Fruit fly (Drosophila melanogaster) whole organism, embryonic: ENCODE data around the gene CG6481.

Experiments
- Blimp-1 ChIP-seq: fragments of 200-800 bp; sonication (Bioruptor generic); optimal IDR thresholded peaks from 3 replicates; lab custom pipeline; 2018; ENCODE audit warnings: missing biosample characterization, missing genetic modification characterization, mild to moderate bottlenecking, moderate library complexity, missing genetic modification reagents
- CG11093 ChIP-seq: fragments of 200-800 bp; sonication (Bioruptor generic); IDR thresholded peaks from 3 replicates; pipeline ENCODE4 v1.3.6; 2022; ENCODE audit warnings: missing biosample characterization, missing genetic modification characterization
- CG1529 ChIP-seq: fragments of 200-800 bp; sonication (Bioruptor generic); optimal IDR thresholded peaks from 3 replicates; lab custom pipeline; 2018; ENCODE audit warnings: missing biosample characterization, missing genetic modification characterization
- CG15601 ChIP-seq: fragments of 200-800 bp; sonication (Bioruptor generic); optimal IDR thresholded peaks from 3 replicates; lab custom pipeline; 2019; ENCODE audit warnings: missing biosample characterization, mild to moderate bottlenecking, missing genetic modification characterization, moderate library complexity
- CG16863 ChIP-seq: fragments of 200-800 bp; sonication (Bioruptor generic); optimal IDR thresholded peaks from 3 replicates; lab custom pipeline; 2016; ENCODE audit warnings: missing biosample characterization, missing genetic modification characterization
- CG17359 ChIP-seq: fragments of 200-800 bp; sonication (Bioruptor generic); optimal IDR thresholded peaks from 3 replicates; lab custom pipeline; 2018; ENCODE audit warnings: missing biosample characterization, mild to moderate bottlenecking, missing genetic modification characterization, moderate library complexity
- CG17612 ChIP-seq: fragments of 200-800 bp; sonication (Bioruptor generic); IDR thresholded peaks from 2 replicates; pipeline ENCODE4 v1.3.6; 2022; ENCODE audit warnings: missing biosample characterization, missing genetic modification characterization
- CG2129 ChIP-seq: fragments of 200-800 bp; sonication (Bioruptor generic); IDR thresholded peaks from 2 replicates; pipeline ENCODE4 v1.3.6; 2022; ENCODE audit warnings: missing biosample characterization, missing genetic modification characterization; ENCODE audit not compliant: partially characterized antibody
- CG2199 ChIP-seq: fragments of 200-800 bp; sonication (Bioruptor generic); IDR thresholded peaks from 3 replicates; pipeline ENCODE4 v1.3.6; 2022; ENCODE audit warnings: missing biosample characterization, missing genetic modification characterization
- CG31365 ChIP-seq: fragments of 200-800 bp; sonication (Bioruptor generic); optimal IDR thresholded peaks from 2 replicates; lab custom pipeline; 2018; ENCODE audit warnings: missing biosample characterization, mild to moderate bottlenecking, missing genetic modification characterization
- CG4617 ChIP-seq: fragments of 200-800 bp; sonication (Bioruptor generic); optimal IDR thresholded peaks from 3 replicates; lab custom pipeline; 2016; ENCODE audit warnings: missing biosample characterization, missing genetic modification characterization, borderline replicate concordance
- CG6791 ChIP-seq: fragments of 200-800 bp; sonication (Bioruptor generic); IDR thresholded peaks from 3 replicates; pipeline ENCODE4 v1.3.6; 2022; ENCODE audit warnings: missing biosample characterization, missing genetic modification characterization; ENCODE audit not compliant: partially characterized antibody
- CG7271 ChIP-seq: fragments of 200-800 bp; sonication (Bioruptor generic); optimal IDR thresholded peaks from 2 replicates; lab custom pipeline; 2018; ENCODE audit warnings: missing biosample characterization, mild to moderate bottlenecking, missing genetic modification characterization, moderate library complexity
- CG9215 ChIP-seq: fragments of 200-800 bp; sonication (Bioruptor generic); IDR thresholded peaks from 2 replicates; pipeline ENCODE4 v1.3.6; 2022; ENCODE audit warnings: missing biosample characterization, missing genetic modification characterization
- D ChIP-seq, 2 experiments: fragments of 200-800 bp in 1 of 2; fragments of >200 bp in 1 of 2; sonication (Bioruptor generic) in 1 of 2; optimal IDR thresholded peaks; 2 replicates in 1 of 2; 3 replicates in 1 of 2; lab custom pipeline; 2017; ENCODE audit warnings: mild to moderate bottlenecking in 1 of 2, missing biosample characterization in 1 of 2, missing genetic modification characterization in 1 of 2, missing genetic modification reagents in 1 of 2
- Drgx ChIP-seq: fragments of 200-800 bp; sonication (Bioruptor generic); IDR thresholded peaks from 2 replicates; pipeline ENCODE4 v1.3.6; 2022; ENCODE audit warnings: missing biosample characterization, missing genetic modification characterization
- E2f2 ChIP-seq: fragments of 200-800 bp; sonication (Bioruptor generic); IDR thresholded peaks from 2 replicates; pipeline ENCODE4 v1.3.6; 2022; ENCODE audit warnings: missing biosample characterization, missing genetic modification characterization
- HLH3B ChIP-seq: fragments of 200-800 bp; sonication (Bioruptor generic); IDR thresholded peaks from 2 replicates; pipeline ENCODE4 v1.3.6; 2022; ENCODE audit warnings: missing biosample characterization, missing genetic modification characterization
- Hmr ChIP-seq: fragments of 200-800 bp; sonication (Bioruptor generic); optimal IDR thresholded peaks from 3 replicates; lab custom pipeline; 2017; ENCODE audit warnings: mild to moderate bottlenecking, missing biosample characterization, missing genetic modification reagents, missing genetic modification characterization
- Kr ChIP-seq: fragments of 200-800 bp; sonication (Bioruptor generic); optimal IDR thresholded peaks from 2 replicates; lab custom pipeline; 2017; ENCODE audit warnings: missing biosample characterization, mild to moderate bottlenecking, missing genetic modification characterization
- Max ChIP-seq: fragments of 200-800 bp; sonication (Bioruptor generic); optimal IDR thresholded peaks from 2 replicates; lab custom pipeline; 2016; ENCODE audit warnings: missing biosample characterization, mild to moderate bottlenecking, missing genetic modification characterization
- NFAT ChIP-seq: fragments of 200-800 bp; sonication (Bioruptor generic); IDR thresholded peaks from 2 replicates; pipeline ENCODE4 v1.3.6; 2022; ENCODE audit warnings: missing biosample characterization, missing genetic modification characterization
- Nf-YB ChIP-seq: fragments of 200-800 bp; sonication (Bioruptor generic); optimal IDR thresholded peaks from 3 replicates; lab custom pipeline; 2019; ENCODE audit warnings: missing biosample characterization, mild to moderate bottlenecking, missing genetic modification characterization, moderate library complexity
- Vsx1 ChIP-seq: fragments of 200-800 bp; sonication (Bioruptor generic); optimal IDR thresholded peaks from 2 replicates; lab custom pipeline; 2017; ENCODE audit warnings: missing biosample characterization, mild to moderate bottlenecking, missing genetic modification characterization, missing genetic modification reagents
- Xbp1 ChIP-seq: fragments of 200-800 bp; sonication (Bioruptor generic); optimal IDR thresholded peaks from 3 replicates; lab custom pipeline; 2016; ENCODE audit warnings: missing biosample characterization, mild to moderate bottlenecking, missing genetic modification characterization
- ase ChIP-seq: fragments of 200-800 bp; sonication (Bioruptor generic); IDR thresholded peaks from 3 replicates; pipeline ENCODE4 v1.3.6; 2022; ENCODE audit warnings: missing biosample characterization, missing genetic modification characterization
- ash1 ChIP-seq: fragments of 200-800 bp; sonication (Bioruptor generic); optimal IDR thresholded peaks from 2 replicates; lab custom pipeline; 2018; ENCODE audit warnings: missing biosample characterization, mild to moderate bottlenecking, missing genetic modification characterization
- bcd ChIP-seq: fragments of 200-800 bp; sonication (Bioruptor generic); optimal IDR thresholded peaks from 2 replicates; lab custom pipeline; 2017; ENCODE audit warnings: missing biosample characterization, mild to moderate bottlenecking, missing genetic modification characterization
- btn ChIP-seq: fragments of 200-800 bp; sonication (Bioruptor generic); optimal IDR thresholded peaks from 2 replicates; lab custom pipeline; 2016; ENCODE audit warnings: missing biosample characterization, missing genetic modification characterization
- cg ChIP-seq: fragments of 200-800 bp; sonication (Bioruptor generic); optimal IDR thresholded peaks from 3 replicates; lab custom pipeline; 2019; ENCODE audit warnings: missing biosample characterization, mild to moderate bottlenecking, missing genetic modification characterization, moderate library complexity
- ci ChIP-seq: fragments of 200-800 bp; sonication (Bioruptor generic); IDR thresholded peaks from 3 replicates; pipeline ENCODE4 v1.3.6; 2022; ENCODE audit warnings: missing biosample characterization, missing genetic modification characterization
- dimm ChIP-seq: fragments of 200-800 bp; sonication (Bioruptor generic); IDR thresholded peaks from 2 replicates; pipeline ENCODE4 v1.3.6; 2022; ENCODE audit warnings: missing biosample characterization, missing genetic modification characterization
- gce ChIP-seq: fragments of 200-800 bp; sonication (Bioruptor generic); IDR thresholded peaks from 3 replicates; pipeline ENCODE4 v1.3.6; 2022; ENCODE audit warnings: missing biosample characterization, missing genetic modification characterization
- gcm ChIP-seq: fragments of 200-800 bp; sonication (Bioruptor generic); optimal IDR thresholded peaks from 2 replicates; lab custom pipeline; 2019; ENCODE audit warnings: missing biosample characterization, mild to moderate bottlenecking, missing genetic modification characterization, moderate library complexity
- insv ChIP-seq, 2 experiments: fragments of 200-800 bp; sonication (Bioruptor generic); optimal IDR thresholded peaks; 3 replicates each; lab custom pipeline; 2016 to 2018; ENCODE audit warnings: missing biosample characterization in 2 of 2, missing genetic modification characterization in 2 of 2
- lab ChIP-seq: fragments of 200-800 bp; sonication (Bioruptor generic); optimal IDR thresholded peaks from 3 replicates; lab custom pipeline; 2017; ENCODE audit warnings: missing biosample characterization, missing genetic modification characterization, mild to moderate bottlenecking, moderate library complexity, missing genetic modification reagents
- odd ChIP-seq: fragments of 200-800 bp; sonication (Bioruptor generic); optimal IDR thresholded peaks from 2 replicates; lab custom pipeline; 2017; ENCODE audit warnings: missing biosample characterization, mild to moderate bottlenecking, missing genetic modification characterization
- phol ChIP-seq: fragments of 200-800 bp; sonication (Bioruptor generic); optimal IDR thresholded peaks from 3 replicates; lab custom pipeline; 2018; ENCODE audit warnings: missing biosample characterization, mild to moderate bottlenecking, missing genetic modification characterization, moderate library complexity
- sd ChIP-seq: fragments of 200-800 bp; sonication (Bioruptor generic); optimal IDR thresholded peaks from 3 replicates; lab custom pipeline; 2018; ENCODE audit warnings: missing biosample characterization, mild to moderate bottlenecking, missing genetic modification characterization, moderate library complexity
- sens-2 ChIP-seq: fragments of 200-800 bp; sonication (Bioruptor generic); IDR thresholded peaks from 2 replicates; pipeline ENCODE4 v1.3.6; 2022; ENCODE audit warnings: missing biosample characterization, missing genetic modification characterization
- slp2 ChIP-seq: fragments of 200-800 bp; sonication (Bioruptor generic); optimal IDR thresholded peaks from 2 replicates; lab custom pipeline; 2016; ENCODE audit warnings: missing biosample characterization, missing genetic modification characterization
- sna ChIP-seq: fragments of 200-800 bp; sonication (Bioruptor generic); IDR thresholded peaks from 2 replicates; pipeline ENCODE4 v1.3.6; 2022; ENCODE audit warnings: missing biosample characterization, missing genetic modification characterization; ENCODE audit not compliant: partially characterized antibody
- tna ChIP-seq: fragments of 200-800 bp; sonication (Bioruptor generic); IDR thresholded peaks from 2 replicates; pipeline ENCODE4 v1.3.6; 2022; ENCODE audit warnings: missing biosample characterization, missing genetic modification characterization; ENCODE audit not compliant: partially characterized antibody
- unpg ChIP-seq: fragments of 200-800 bp; sonication (Bioruptor generic); optimal IDR thresholded peaks from 3 replicates; lab custom pipeline; 2018; ENCODE audit warnings: missing biosample characterization, mild to moderate bottlenecking, missing genetic modification characterization, moderate library complexity
- usp ChIP-seq: fragments of >200 bp; optimal IDR thresholded peaks from 2 replicates; lab custom pipeline; 2017; ENCODE audit warnings: missing biosample characterization, missing genetic modification characterization
- vfl ChIP-seq: fragments of 200-800 bp; sonication (Bioruptor generic); optimal IDR thresholded peaks from 2 replicates; lab custom pipeline; 2016; ENCODE audit warnings: missing biosample characterization, missing genetic modification characterization
- wek ChIP-seq: fragments of 200-800 bp; sonication (Bioruptor generic); optimal IDR thresholded peaks from 3 replicates; lab custom pipeline; 2018; ENCODE audit warnings: missing biosample characterization, mild to moderate bottlenecking, missing genetic modification characterization, moderate library complexity

Gene CG6481

DNA sequence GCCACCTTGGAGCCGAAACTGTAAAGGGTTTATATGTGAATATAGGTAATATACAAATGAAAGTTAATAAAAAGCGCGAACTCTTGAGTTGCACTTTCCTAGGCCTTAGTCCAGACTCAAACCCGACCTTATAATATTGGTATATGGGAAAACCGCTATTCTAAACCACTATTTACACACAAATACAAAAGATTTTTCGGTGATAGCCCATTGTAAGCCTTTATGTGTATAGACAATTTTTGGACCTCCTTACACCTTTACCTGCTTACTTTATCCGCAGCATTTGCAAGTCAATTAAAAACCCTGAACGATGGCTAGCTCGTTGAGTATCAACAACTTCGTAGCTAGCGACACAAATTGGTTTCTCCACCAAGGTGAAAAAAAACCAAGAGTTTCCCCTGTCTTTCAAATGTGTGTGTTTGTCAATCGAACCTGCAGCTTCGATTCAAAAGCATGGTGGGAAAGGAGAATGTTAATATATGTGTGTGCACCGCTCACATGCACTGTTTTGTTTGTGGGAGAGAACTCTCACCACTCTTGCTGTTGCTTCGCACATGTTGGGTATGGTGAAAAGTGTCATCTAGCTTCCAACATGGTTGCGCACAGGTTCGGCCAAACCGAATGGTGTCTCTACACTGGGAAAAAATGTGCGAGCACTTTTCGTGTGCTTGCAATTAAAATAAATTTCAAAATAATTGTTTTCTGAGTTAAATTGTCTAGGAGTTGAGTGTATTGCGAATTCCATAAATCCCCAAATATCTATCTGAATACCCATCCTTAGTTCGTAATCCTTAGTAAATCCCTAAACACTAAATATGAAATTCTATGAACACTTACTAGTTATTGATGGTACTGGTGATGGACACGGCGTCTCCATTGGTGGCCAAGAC is 15.4 kb downstream of the CG6481 start (continued):
- TF ChIP-seq CG16863 (GFP tag; lab: Kevin White, UChicago) (peak; percentile 76), phol (tag; lab: Kevin White, UChicago) (peak; percentile 79), tna (GFP tag; lab: Robert Waterston, UW) (no peak), Hmr (peak; percentile 61), CG9215 (GFP tag; lab: Robert Waterston, UW) (peak; percentile 31), bcd (GFP tag; lab: Kevin White, UChicago) (peak; percentile 77), CG11093 (GFP tag; lab: Robert Waterston, UW) (peak; percentile 32; the same call in 1 of the 3 replicates), usp (GFP tag; lab: Kevin White, UChicago) (no peak), ash1 (no peak), sens-2 (peak; percentile 80), Blimp-1 (GFP tag; lab: Kevin White, UChicago) (peak; percentile 79), vfl (GFP tag; lab: Kevin White, UChicago) (peak; percentile 18), CG2129 (GFP tag; lab: Robert Waterston, UW) (no peak), HLH3B (peak; percentile 91), dimm (GFP tag; lab: Robert Waterston, UW) (no peak), NFAT (GFP tag; lab: Robert Waterston, UW) (peak; percentile 69), sd (no peak), ase (GFP tag; lab: Robert Waterston, UW) (peak; percentile 80), CG31365 (tag; lab: Kevin White, UChicago) (peak; percentile 46), sna (no peak), Kr (no peak), btn (GFP tag; lab: Kevin White, UChicago) (peak; percentile 74)

DNA sequence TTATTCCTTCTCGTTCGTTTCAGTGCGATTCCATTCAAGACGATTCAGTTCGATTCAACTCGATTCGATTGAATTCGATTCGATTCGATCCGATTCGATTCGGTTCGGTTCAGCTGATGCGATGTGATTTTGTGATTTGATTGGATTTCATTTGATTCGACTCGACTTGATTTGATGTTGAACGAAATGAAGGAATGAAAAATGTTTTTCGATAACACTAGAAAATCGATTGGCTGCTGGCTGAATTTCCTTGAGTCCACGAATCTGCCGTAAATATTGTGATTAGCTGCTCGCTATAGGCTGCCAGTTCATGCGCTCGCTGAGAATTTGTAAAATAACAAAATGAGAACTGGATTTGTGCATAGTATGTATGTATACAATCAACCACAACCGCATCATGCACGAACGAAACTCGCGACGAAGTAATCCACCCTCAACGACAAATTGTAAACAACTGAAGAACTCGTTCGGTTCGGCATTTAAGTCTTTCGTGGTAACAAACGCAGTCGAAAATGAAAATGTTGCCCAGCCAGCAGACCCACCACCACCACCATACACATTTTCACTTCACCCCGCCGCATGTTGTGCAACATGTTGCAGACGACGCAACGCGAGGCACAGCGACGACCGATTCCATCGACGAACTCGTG is 17.2 kb downstream of the CG6481 start, which contains the start of gene Wnt5:
TSS of gene Wnt5 (minus strand) at position 458 of the 650 bp plus-strand sequence.
- TF ChIP-seq ci (GFP tag; lab: Robert Waterston, UW) (peak; percentile 57; the same call in 2 of the 3 replicates), insv (GFP tag; optimal IDR thresholded peaks at IDR 0.05; lab: Kevin White, UChicago) (peak in 1 of 2 experiments; percentile 29), gce (GFP tag; lab: Robert Waterston, UW) (peak; percentile 22; the same call in 1 of the 3 replicates), Xbp1 (GFP tag; lab: Kevin White, UChicago) (no peak), wek (GFP tag; lab: Kevin White, UChicago) (peak; percentile 32), slp2 (GFP tag; lab: Kevin White, UChicago) (no peak), CG2199 (peak; percentile 92), Vsx1 (GFP tag; lab: Kevin White, UChicago) (no peak), CG7271 (tag; lab: Kevin White, UChicago) (no peak), E2f2 (GFP tag; lab: Robert Waterston, UW) (0 out of 2 replicates have a peak, but pooled peaks have one; percentile 14), gcm (GFP tag; lab: Kevin White, UChicago) (peak; percentile 11), CG6791 (GFP tag; lab: Robert Waterston, UW) (0 out of 3 replicates have a peak, but pooled peaks have one; percentile 22), Max (peak; percentile 6), CG17612 (no peak), lab (no peak), cg (GFP tag; lab: Kevin White, UChicago) (peak; percentile 43), odd (GFP tag; lab: Kevin White, UChicago) (no peak), CG4617 (no peak), unpg (GFP tag; lab: Kevin White, UChicago) (no peak), Nf-YB (GFP tag; lab: Kevin White, UChicago) (peak; percentile 4), CG1529 (no peak), Drgx (no peak), CG17359 (tag; lab: Kevin White, UChicago) (peak; percentile 17), CG15601 (tag; lab: Kevin White, UChicago) (peak; percentile 96), D (optimal IDR thresholded peaks at IDR 0.05; lab: Kevin White, UChicago) (no peak), D (GFP tag; optimal IDR thresholded peaks at IDR 0.05; lab: Kevin White, UChicago) (peak; percentile 2)
